Fruit fly (Drosophila melanogaster) whole organism, embryonic: ENCODE results near the gene Rad60.

ENCODE experiments used
- Abd-B ChIP-seq: fragments of 200-800 bp; sonication (Bioruptor generic); optimal IDR thresholded peaks from 2 replicates; lab custom pipeline; 2018; ENCODE audit warnings: missing biosample characterization, mild to moderate bottlenecking, missing genetic modification characterization, moderate library complexity
- Adf1 ChIP-seq: fragments of 200-800 bp; sonication (Bioruptor generic); IDR thresholded peaks from 2 replicates; pipeline ENCODE4 v1.3.6; 2022; ENCODE audit warnings: missing biosample characterization, missing genetic modification characterization
- Blimp-1 ChIP-seq: fragments of 200-800 bp; sonication (Bioruptor generic); optimal IDR thresholded peaks from 3 replicates; lab custom pipeline; 2018; ENCODE audit warnings: missing biosample characterization, missing genetic modification characterization, mild to moderate bottlenecking, moderate library complexity, missing genetic modification reagents
- CG10979 ChIP-seq: fragments of 200-800 bp; sonication (Bioruptor generic); optimal IDR thresholded peaks from 2 replicates; lab custom pipeline; 2018; ENCODE audit warnings: missing biosample characterization, mild to moderate bottlenecking, missing genetic modification characterization, moderate library complexity
- CG12236 ChIP-seq: fragments of 200-800 bp; sonication (Bioruptor generic); optimal IDR thresholded peaks from 2 replicates; lab custom pipeline; 2016; ENCODE audit warnings: missing biosample characterization, missing genetic modification characterization
- CG12769 ChIP-seq: fragments of 200-800 bp; sonication (Bioruptor generic); optimal IDR thresholded peaks from 2 replicates; lab custom pipeline; 2019; ENCODE audit warnings: missing biosample characterization, mild to moderate bottlenecking, missing genetic modification characterization, moderate library complexity
- CG13123 ChIP-seq: fragments of 200-800 bp; sonication (Bioruptor generic); optimal IDR thresholded peaks from 2 replicates; lab custom pipeline; 2016; ENCODE audit warnings: missing biosample characterization, missing genetic modification characterization
- CG13296 ChIP-seq: fragments of 200-800 bp; sonication (Bioruptor generic); optimal IDR thresholded peaks from 3 replicates; lab custom pipeline; 2018; ENCODE audit warnings: missing biosample characterization, mild to moderate bottlenecking, missing genetic modification characterization
- CG14050 ChIP-seq: fragments of 200-800 bp; sonication (Bioruptor generic); IDR thresholded peaks from 3 replicates; pipeline ENCODE4 v1.3.6; 2022; ENCODE audit warnings: missing biosample characterization, missing genetic modification characterization
- CG16815 ChIP-seq: fragments of 200-800 bp; sonication (Bioruptor generic); optimal IDR thresholded peaks from 3 replicates; lab custom pipeline; 2017; ENCODE audit warnings: missing biosample characterization, mild to moderate bottlenecking, missing genetic modification characterization
- CG16863 ChIP-seq: fragments of 200-800 bp; sonication (Bioruptor generic); optimal IDR thresholded peaks from 3 replicates; lab custom pipeline; 2016; ENCODE audit warnings: missing biosample characterization, missing genetic modification characterization
- CG30020 ChIP-seq: fragments of 200-800 bp; optimal IDR thresholded peaks from 2 replicates; lab custom pipeline; 2019; ENCODE audit warnings: missing biosample characterization, mild to moderate bottlenecking, missing genetic modification characterization, moderate library complexity
- CG34224 ChIP-seq: fragments of 200-800 bp; sonication (Bioruptor generic); IDR thresholded peaks from 3 replicates; pipeline ENCODE4 v1.3.6; 2022; ENCODE audit warnings: missing biosample characterization, missing genetic modification characterization; ENCODE audit not compliant: partially characterized antibody
- CG6854 ChIP-seq: fragments of 200-800 bp; sonication (Bioruptor generic); optimal IDR thresholded peaks from 3 replicates; lab custom pipeline; 2017; ENCODE audit warnings: missing biosample characterization, mild to moderate bottlenecking, missing genetic modification characterization
- CG7839 ChIP-seq: fragments of 200-800 bp; sonication (Bioruptor generic); optimal IDR thresholded peaks from 3 replicates; lab custom pipeline; 2018; ENCODE audit warnings: missing biosample characterization, mild to moderate bottlenecking, missing genetic modification characterization, moderate library complexity
- CG7987 ChIP-seq: fragments of 200-800 bp; sonication (Bioruptor generic); optimal IDR thresholded peaks from 2 replicates; lab custom pipeline; 2018; ENCODE audit warnings: missing biosample characterization, mild to moderate bottlenecking, missing genetic modification characterization, moderate library complexity
- Dfd ChIP-seq, 2 experiments: fragments of >200 bp; optimal IDR thresholded peaks; 2 replicates each; lab custom pipeline; 2017; ENCODE audit warnings: missing biosample characterization in 2 of 2, missing genetic modification characterization in 2 of 2
- Ets65A ChIP-seq: fragments of 200-800 bp; sonication (Bioruptor generic); peaks from one replicate; lab custom pipeline; 2016; ENCODE audit warnings: missing biosample characterization, missing genetic modification characterization
- Ets97D ChIP-seq: fragments of 200-800 bp; sonication (Bioruptor generic); optimal IDR thresholded peaks from 3 replicates; lab custom pipeline; 2016; ENCODE audit warnings: missing biosample characterization, missing genetic modification characterization
- Fer1 ChIP-seq: fragments of 200-800 bp; sonication (Bioruptor generic); optimal IDR thresholded peaks from 2 replicates; lab custom pipeline; 2017; ENCODE audit warnings: missing biosample characterization, mild to moderate bottlenecking, missing genetic modification characterization
- Myb ChIP-seq: fragments of 200-800 bp; sonication (Bioruptor generic); optimal IDR thresholded peaks from 2 replicates; lab custom pipeline; 2016; ENCODE audit warnings: missing biosample characterization, missing genetic modification characterization
- Nf-YA ChIP-seq: fragments of 200-800 bp; sonication (Bioruptor generic); IDR thresholded peaks from 2 replicates; pipeline ENCODE4 v1.3.6; 2022; ENCODE audit warnings: missing biosample characterization, missing genetic modification characterization
- Opbp ChIP-seq: fragments of 200-800 bp; sonication (Bioruptor generic); IDR thresholded peaks from 3 replicates; pipeline ENCODE4 v1.3.6; 2022; ENCODE audit warnings: missing biosample characterization, missing genetic modification characterization; ENCODE audit not compliant: partially characterized antibody
- Rfx ChIP-seq: fragments of 200-800 bp; sonication (Bioruptor generic); IDR thresholded peaks from 2 replicates; pipeline ENCODE4 v1.3.6; 2022; ENCODE audit warnings: missing biosample characterization, missing genetic modification characterization
- Scr ChIP-seq: fragments of 200-800 bp; sonication (Bioruptor generic); IDR thresholded peaks from 2 replicates; pipeline ENCODE4 v1.3.6; 2022; ENCODE audit warnings: missing biosample characterization, missing genetic modification characterization; ENCODE audit not compliant: partially characterized antibody
- Six4 ChIP-seq: fragments of 200-800 bp; sonication (Bioruptor generic); optimal IDR thresholded peaks from 2 replicates; lab custom pipeline; 2016; ENCODE audit warnings: missing biosample characterization, missing genetic modification characterization
- Spps ChIP-seq: fragments of 200-800 bp; sonication (Bioruptor generic); optimal IDR thresholded peaks from 2 replicates; lab custom pipeline; 2018; ENCODE audit warnings: missing biosample characterization, mild to moderate bottlenecking, missing genetic modification characterization
- Taf1 ChIP-seq: fragments of 200-800 bp; sonication (Bioruptor generic); IDR thresholded peaks from 2 replicates; pipeline ENCODE4 v1.3.6; 2022; ENCODE audit warnings: missing biosample characterization, missing genetic modification characterization
- Vsx1 ChIP-seq: fragments of 200-800 bp; sonication (Bioruptor generic); optimal IDR thresholded peaks from 2 replicates; lab custom pipeline; 2017; ENCODE audit warnings: missing biosample characterization, mild to moderate bottlenecking, missing genetic modification characterization, missing genetic modification reagents
- YL-1 ChIP-seq: fragments of 200-800 bp; sonication (Bioruptor generic); optimal IDR thresholded peaks from 3 replicates; lab custom pipeline; 2017; ENCODE audit warnings: missing biosample characterization, mild to moderate bottlenecking, missing genetic modification characterization
- al ChIP-seq: fragments of 200-800 bp; sonication (Bioruptor generic); IDR thresholded peaks from 2 replicates; pipeline ENCODE4 v1.3.6; 2022; ENCODE audit warnings: missing biosample characterization, missing genetic modification characterization
- ap ChIP-seq: fragments of 200-800 bp; sonication (Bioruptor generic); IDR thresholded peaks from 2 replicates; pipeline ENCODE4 v1.3.6; 2022; ENCODE audit warnings: missing biosample characterization, missing genetic modification characterization
- ara ChIP-seq: fragments of 200-800 bp; sonication (Bioruptor generic); IDR thresholded peaks from 2 replicates; pipeline ENCODE4 v1.3.6; 2022; ENCODE audit warnings: missing biosample characterization, missing genetic modification characterization
- bsh ChIP-seq, 2 experiments: fragments of 200-800 bp; sonication (Bioruptor generic); optimal IDR thresholded peaks; 2 replicates each; lab custom pipeline; 2017 to 2018; ENCODE audit warnings: mild to moderate bottlenecking in 2 of 2, missing biosample characterization in 2 of 2, missing genetic modification characterization in 2 of 2, moderate library complexity in 1 of 2
- chm ChIP-seq: fragments of 200-800 bp; sonication (Bioruptor generic); IDR thresholded peaks from 2 replicates; pipeline ENCODE4 v1.3.6; 2022; ENCODE audit warnings: missing biosample characterization, missing genetic modification characterization
- crc ChIP-seq: fragments of 200-800 bp; sonication (Bioruptor generic); optimal IDR thresholded peaks from 2 replicates; lab custom pipeline; 2016; ENCODE audit warnings: missing biosample characterization, missing genetic modification characterization
- dati ChIP-seq: fragments of 200-800 bp; sonication (Bioruptor generic); IDR thresholded peaks from 2 replicates; pipeline ENCODE4 v1.3.6; 2022; ENCODE audit warnings: missing biosample characterization, missing genetic modification characterization
- dysf ChIP-seq: fragments of 200-800 bp; sonication (Bioruptor generic); IDR thresholded peaks from 3 replicates; pipeline ENCODE4 v1.3.6; 2022; ENCODE audit warnings: missing biosample characterization, missing genetic modification characterization
- emc ChIP-seq: fragments of 200-800 bp; sonication (Bioruptor generic); optimal IDR thresholded peaks from 2 replicates; lab custom pipeline; 2016; ENCODE audit warnings: missing biosample characterization, missing genetic modification characterization
- gcm2 ChIP-seq: fragments of 200-800 bp; sonication (Bioruptor generic); optimal IDR thresholded peaks from 2 replicates; lab custom pipeline; 2016; ENCODE audit warnings: missing biosample characterization, missing genetic modification characterization
- mirr ChIP-seq: fragments of 200-800 bp; sonication (Bioruptor generic); optimal IDR thresholded peaks from 3 replicates; lab custom pipeline; 2018; ENCODE audit warnings: missing biosample characterization, mild to moderate bottlenecking, missing genetic modification characterization
- nau ChIP-seq: fragments of 200-800 bp; sonication (Bioruptor generic); optimal IDR thresholded peaks from 3 replicates; lab custom pipeline; 2017; ENCODE audit warnings: missing biosample characterization, mild to moderate bottlenecking, missing genetic modification characterization, missing genetic modification reagents
- salm ChIP-seq: fragments of 200-800 bp; sonication (Bioruptor generic); optimal IDR thresholded peaks from 2 replicates; lab custom pipeline; 2018; ENCODE audit warnings: missing biosample characterization, mild to moderate bottlenecking, missing genetic modification characterization
- sd ChIP-seq: fragments of 200-800 bp; sonication (Bioruptor generic); optimal IDR thresholded peaks from 3 replicates; lab custom pipeline; 2018; ENCODE audit warnings: missing biosample characterization, mild to moderate bottlenecking, missing genetic modification characterization, moderate library complexity
- seq ChIP-seq: fragments of 200-800 bp; sonication (Bioruptor generic); IDR thresholded peaks from 2 replicates; pipeline ENCODE4 v1.3.6; 2022; ENCODE audit warnings: missing biosample characterization, missing genetic modification characterization
- slp2 ChIP-seq: fragments of 200-800 bp; sonication (Bioruptor generic); optimal IDR thresholded peaks from 2 replicates; lab custom pipeline; 2016; ENCODE audit warnings: missing biosample characterization, missing genetic modification characterization
- sna ChIP-seq: fragments of 200-800 bp; sonication (Bioruptor generic); IDR thresholded peaks from 2 replicates; pipeline ENCODE4 v1.3.6; 2022; ENCODE audit warnings: missing biosample characterization, missing genetic modification characterization; ENCODE audit not compliant: partially characterized antibody
- wdn ChIP-seq: fragments of 200-800 bp; sonication (Bioruptor generic); IDR thresholded peaks from 2 replicates; pipeline ENCODE4 v1.3.6; 2022; ENCODE audit warnings: missing biosample characterization, missing genetic modification characterization
- zen ChIP-seq: fragments of 200-800 bp; sonication (Bioruptor generic); optimal IDR thresholded peaks from 3 replicates; lab custom pipeline; 2018; ENCODE audit warnings: missing biosample characterization, mild to moderate bottlenecking, missing genetic modification characterization, moderate library complexity
- zfh1 ChIP-seq: fragments of 200-800 bp; sonication (Bioruptor generic); IDR thresholded peaks from 3 replicates; pipeline ENCODE4 v1.3.6; 2022; ENCODE audit warnings: missing biosample characterization, missing genetic modification characterization

The Rad60 gene

dm6 chr3R:23300091-23300918, 49.0 kb upstream of the Rad60 start (continued):
- TF ChIP-seq al (GFP tag; lab: Robert Waterston, UW) (no peak), CG7987 (GFP tag; lab: Kevin White, UChicago) (no peak), CG34224 (no peak), emc (GFP tag; lab: Kevin White, UChicago) (no peak), gcm2 (GFP tag; lab: Kevin White, UChicago) (no peak), CG16815 (GFP tag; lab: Kevin White, UChicago) (peak; percentile 70), Scr (GFP tag; lab: Robert Waterston, UW) (no peak), YL-1 (GFP tag; lab: Kevin White, UChicago) (no peak), zfh1 (peak; percentile 46; the same call in 2 of the 3 replicates), Adf1 (GFP tag; lab: Robert Waterston, UW) (no peak), sd (tag; lab: Kevin White, UChicago) (no peak), CG13123 (no peak), seq (GFP tag; lab: Robert Waterston, UW) (no peak), zen (tag; lab: Kevin White, UChicago) (peak; percentile 73), CG12769 (tag; lab: Kevin White, UChicago) (no peak), Myb (GFP tag; lab: Kevin White, UChicago) (no peak), Vsx1 (GFP tag; lab: Kevin White, UChicago) (no peak), CG6854 (GFP tag; lab: Kevin White, UChicago) (no peak), Opbp (GFP tag; lab: Robert Waterston, UW) (no peak), Rfx (no peak), Blimp-1 (no peak), CG10979 (peak; percentile 74), Dfd (GFP tag; optimal IDR thresholded peaks at IDR 0.05; lab: Kevin White, UChicago) (no peak), CG30020 (no peak), bsh (GFP tag; optimal IDR thresholded peaks at IDR 0.05; lab: Kevin White, UChicago) (peak in 1 of 2 experiments; percentile 71), wdn (GFP tag; lab: Robert Waterston, UW) (no peak), Spps (tag; lab: Kevin White, UChicago) (no peak), Ets97D (GFP tag; lab: Kevin White, UChicago) (no peak), dysf (GFP tag; lab: Robert Waterston, UW) (no peak), Ets65A (GFP tag; lab: Kevin White, UChicago) (no peak), chm (GFP tag; lab: Robert Waterston, UW) (no peak), CG16863 (GFP tag; lab: Kevin White, UChicago) (peak; percentile 52), Taf1 (GFP tag; lab: Robert Waterston, UW) (no peak), salm (tag; lab: Kevin White, UChicago) (no peak), slp2 (GFP tag; lab: Kevin White, UChicago) (no peak), Fer1 (GFP tag; lab: Kevin White, UChicago) (no peak), nau (GFP tag; lab: Kevin White, UChicago) (no peak), Six4 (GFP tag; lab: Kevin White, UChicago) (no peak), sna (GFP tag; lab: Robert Waterston, UW) (no peak), CG12236 (GFP tag; lab: Kevin White, UChicago) (peak; percentile 22), CG13296 (no peak), mirr (GFP tag; lab: Kevin White, UChicago) (no peak), CG7839 (tag; lab: Kevin White, UChicago) (no peak), dati (GFP tag; lab: Robert Waterston, UW) (no peak), Nf-YA (GFP tag; lab: Robert Waterston, UW) (no peak), ara (GFP tag; lab: Robert Waterston, UW) (0 out of 2 replicates have a peak, but pooled peaks have one; percentile 23), ap (GFP tag; lab: Robert Waterston, UW) (0 out of 2 replicates have a peak, but pooled peaks have one; percentile 17), CG14050 (no peak), Abd-B (no peak), crc (GFP tag; lab: Kevin White, UChicago) (no peak)
